Worm (Caenorhabditis elegans) whole organism, L4 larva: ENCODE results near the gene F55B11.6.
A peak's percentile ranks its signal among the peaks of the same experiment; 100 is the strongest.

Source experiments
- D1046.2 ChIP-seq: fragments of 200-800 bp; sonication (Bioruptor generic); IDR thresholded peaks from 2 replicates; pipeline ENCODE4 v1.3.6; 2022; ENCODE audit warnings: missing genetic modification characterization, missing compliant biosample characterization
- F10B5.3 ChIP-seq: sonication (generic microtip); optimal IDR thresholded peaks from 2 replicates; lab custom pipeline; 2016; ENCODE audit warnings: mild to moderate bottlenecking, missing genetic modification characterization, missing compliant biosample characterization
- F26F4.8 ChIP-seq: fragments of 200-800 bp; sonication (Bioruptor generic); conservative IDR thresholded peaks from 2 replicates; pipeline ENCODE4 v1.3.6; 2022; ENCODE audit warnings: missing genetic modification characterization, missing compliant biosample characterization
- F37D6.2 ChIP-seq: sonication (generic microtip); optimal IDR thresholded peaks from 2 replicates; lab custom pipeline; 2016; ENCODE audit warnings: mild to moderate bottlenecking, missing genetic modification characterization, missing compliant biosample characterization
- F44E2.7 ChIP-seq: fragments of 200-800 bp; sonication (Bioruptor generic); IDR thresholded peaks from 2 replicates; pipeline ENCODE4 v2.1.2; 2022; ENCODE audit warnings: missing genetic modification characterization, missing compliant biosample characterization
- T26A8.4 ChIP-seq: fragments of 200-800 bp; sonication (Bioruptor generic); IDR thresholded peaks from 2 replicates; pipeline ENCODE4 v1.3.6; 2022; ENCODE audit warnings: missing genetic modification characterization, missing compliant biosample characterization
- Y105C5A.15 ChIP-seq: fragments of 200-800 bp; sonication (Bioruptor generic); IDR thresholded peaks from 2 replicates; pipeline ENCODE4 v1.3.6; 2022; ENCODE audit warnings: missing genetic modification characterization, missing compliant biosample characterization
- Y48G9A.11 ChIP-seq: fragments of 200-800 bp; sonication (Bioruptor generic); IDR thresholded peaks from 2 replicates; pipeline ENCODE4 v1.3.6; 2022; ENCODE audit warnings: missing genetic modification reagents, missing genetic modification characterization, missing compliant biosample characterization
- Y5F2A.4 ChIP-seq: fragments of 200-800 bp; sonication (Bioruptor generic); optimal IDR thresholded peaks from 2 replicates; lab custom pipeline; 2018; ENCODE audit warnings: mild to moderate bottlenecking, missing genetic modification characterization, missing compliant biosample characterization
- Y75B8A.6 ChIP-seq: fragments of 200-800 bp; sonication (Bioruptor generic); IDR thresholded peaks from 2 replicates; pipeline ENCODE4 v1.3.6; 2022; ENCODE audit warnings: missing genetic modification reagents, missing genetic modification characterization, missing compliant biosample characterization
- ZK546.5 ChIP-seq, 2 experiments: sonication (generic microtip); optimal IDR thresholded peaks; 2 replicates each; lab custom pipeline; 2017; ENCODE audit warnings: missing biosample characterization in 2 of 2, missing genetic modification characterization in 2 of 2
- aha-1 ChIP-seq: fragments of 150-350 bp; peaks from one replicate; lab custom pipeline; 2014; ENCODE audit warnings: missing biosample characterization, missing genetic modification characterization
- aly-2 ChIP-seq: sonication (generic microtip); optimal IDR thresholded peaks from 2 replicates; lab custom pipeline; 2018; ENCODE audit warnings: missing biosample characterization, missing genetic modification characterization
- ama-1 ChIP-seq: fragments of 150-350 bp; optimal IDR thresholded peaks from 2 replicates; lab custom pipeline; 2014; ENCODE audit warnings: inconsistent platforms, mixed read lengths
- ceh-28 ChIP-seq: fragments of 150-350 bp; optimal IDR thresholded peaks from 2 replicates; lab custom pipeline; 2014; ENCODE audit warnings: missing biosample characterization, missing genetic modification reagents, missing genetic modification characterization
- ceh-44 ChIP-seq: fragments of 200-800 bp; sonication (Bioruptor generic); IDR thresholded peaks from 2 replicates; pipeline ENCODE4 v1.3.6; 2022; ENCODE audit warnings: missing genetic modification reagents, missing genetic modification characterization, missing compliant biosample characterization
- ces-1 ChIP-seq: fragments of 150-350 bp; sonication (generic microtip); optimal IDR thresholded peaks from 4 replicates; lab custom pipeline; 2014; ENCODE audit warnings: missing biosample characterization, missing genetic modification reagents, missing genetic modification characterization
- daf-16 ChIP-seq, 3 experiments: sonication (generic microtip); optimal IDR thresholded peaks; 2 replicates each; lab custom pipeline; 2016 to 2017; ENCODE audit warnings: missing genetic modification characterization in 3 of 3, missing genetic modification reagents in 3 of 3, mild to moderate bottlenecking in 2 of 3, missing compliant biosample characterization in 2 of 3, missing biosample characterization in 1 of 3, moderate library complexity in 1 of 3
- daf-19 ChIP-seq: fragments of 200-800 bp; sonication (Bioruptor generic); conservative IDR thresholded peaks from 2 replicates; pipeline ENCODE4 v1.3.6; 2022; ENCODE audit warnings: missing genetic modification characterization, missing compliant biosample characterization
- daf-8 ChIP-seq: fragments of 200-800 bp; sonication (Bioruptor generic); IDR thresholded peaks from 2 replicates; pipeline ENCODE4 v1.3.6; 2022; ENCODE audit warnings: missing genetic modification characterization, missing compliant biosample characterization
- dmd-6 ChIP-seq: fragments of 200-800 bp; sonication (Bioruptor generic); IDR thresholded peaks from 2 replicates; pipeline ENCODE4 v1.3.6; 2022; ENCODE audit warnings: missing genetic modification reagents, missing genetic modification characterization, missing compliant biosample characterization
- dpl-1 ChIP-seq: fragments of 150-350 bp; optimal IDR thresholded peaks from 2 replicates; lab custom pipeline; 2014; ENCODE audit warnings: missing biosample characterization, missing genetic modification reagents, missing genetic modification characterization
- duxl-1 ChIP-seq: sonication (generic microtip); optimal IDR thresholded peaks from 2 replicates; lab custom pipeline; 2016; ENCODE audit warnings: mild to moderate bottlenecking, missing genetic modification characterization, moderate library complexity, missing compliant biosample characterization; ENCODE audit not compliant: poor library complexity
- hif-1 ChIP-seq, 2 experiments: sonication (generic microtip); optimal IDR thresholded peaks; 2 replicates each; lab custom pipeline; 2016 to 2017; ENCODE audit warnings: missing compliant biosample characterization in 2 of 2, missing genetic modification characterization in 2 of 2, missing genetic modification reagents in 2 of 2, missing genotype in 2 of 2, mild to moderate bottlenecking in 1 of 2
- hmg-1.1 ChIP-seq: fragments of 200-800 bp; sonication (Bioruptor generic); IDR thresholded peaks from 2 replicates; pipeline ENCODE4 v1.3.6; 2022; ENCODE audit warnings: missing genetic modification reagents, missing genetic modification characterization, missing compliant biosample characterization
- lim-7 ChIP-seq: fragments of 200-800 bp; sonication (Bioruptor generic); IDR thresholded peaks from 2 replicates; pipeline ENCODE4 v1.3.6; 2022; ENCODE audit warnings: missing genetic modification characterization, missing compliant biosample characterization
- lin-1 ChIP-seq: fragments of 200-800 bp; sonication (Bioruptor generic); IDR thresholded peaks from 2 replicates; pipeline ENCODE4 v1.3.6; 2022; ENCODE audit warnings: missing genetic modification reagents, missing genetic modification characterization, missing compliant biosample characterization
- lsy-2 ChIP-seq, 2 experiments: fragments of 150-350 bp in 1 of 2; sonication (generic microtip) in 1 of 2; optimal IDR thresholded peaks; 2 replicates each; lab custom pipeline; 2014 to 2017; ENCODE audit warnings: missing biosample characterization in 2 of 2, missing genetic modification characterization in 2 of 2
- madf-9 ChIP-seq: fragments of 200-800 bp; sonication (Bioruptor generic); conservative IDR thresholded peaks from 2 replicates; pipeline ENCODE4 v1.3.6; 2022; ENCODE audit warnings: missing genetic modification reagents, missing genetic modification characterization, missing compliant biosample characterization
- mxl-2 ChIP-seq: fragments of 200-800 bp; sonication (Bioruptor generic); conservative IDR thresholded peaks from 2 replicates; pipeline ENCODE4 v1.3.6; 2022; ENCODE audit warnings: missing genetic modification reagents, missing genetic modification characterization, missing compliant biosample characterization
- nhr-11 ChIP-seq: fragments of 150-350 bp; optimal IDR thresholded peaks from 2 replicates; lab custom pipeline; 2014; ENCODE audit warnings: missing biosample characterization, missing genetic modification characterization
- nhr-111 ChIP-seq: fragments of 200-800 bp; sonication (Bioruptor generic); optimal IDR thresholded peaks from 2 replicates; lab custom pipeline; 2018; ENCODE audit warnings: mild to moderate bottlenecking, missing genetic modification characterization, missing compliant biosample characterization
- nhr-25 ChIP-seq: sonication (generic microtip); optimal IDR thresholded peaks from 2 replicates; lab custom pipeline; 2017; ENCODE audit warnings: missing genetic modification characterization, mild to moderate bottlenecking, missing compliant biosample characterization, antibody characterized with exemption, moderate library complexity, borderline replicate concordance; ENCODE audit not compliant: insufficient read depth
- nhr-28 ChIP-seq: fragments of 150-350 bp; optimal IDR thresholded peaks from 2 replicates; lab custom pipeline; 2014; ENCODE audit warnings: missing biosample characterization, missing genetic modification characterization
- nhr-42 ChIP-seq: fragments of 200-800 bp; sonication (Bioruptor generic); IDR thresholded peaks from 2 replicates; pipeline ENCODE4 v1.3.6; 2022; ENCODE audit warnings: missing genetic modification characterization, missing compliant biosample characterization
- nhr-76 ChIP-seq: fragments of 150-350 bp; optimal IDR thresholded peaks from 2 replicates; lab custom pipeline; 2014; ENCODE audit warnings: missing biosample characterization, missing genetic modification characterization
- pha-4 ChIP-seq, 2 experiments: fragments of 150-350 bp in 1 of 2; fragments of 200-800 bp in 1 of 2; sonication (Bioruptor generic) in 1 of 2; IDR thresholded peaks in 1 of 2; optimal IDR thresholded peaks in 1 of 2; 2 replicates each; pipeline versions ENCODE4 v1.3.6 to Lab custom; 2014 to 2022; ENCODE audit warnings: missing genetic modification characterization in 2 of 2, missing genetic modification reagents in 2 of 2, missing biosample characterization in 1 of 2, missing compliant biosample characterization in 1 of 2
- php-3 ChIP-seq: fragments of 200-800 bp; sonication (Bioruptor generic); IDR thresholded peaks from 2 replicates; pipeline ENCODE4 v1.3.6; 2022; ENCODE audit warnings: missing genetic modification reagents, missing genetic modification characterization, missing compliant biosample characterization
- pqm-1 ChIP-seq: sonication (generic microtip); optimal IDR thresholded peaks from 2 replicates; lab custom pipeline; 2017; ENCODE audit warnings: missing biosample characterization, missing genetic modification characterization
- rbr-2 ChIP-seq: sonication (generic microtip); optimal IDR thresholded peaks from 2 replicates; lab custom pipeline; 2016; ENCODE audit warnings: missing genotype, missing genetic modification characterization, missing compliant biosample characterization
- sdz-12 ChIP-seq: fragments of 200-800 bp; sonication (Bioruptor generic); optimal IDR thresholded peaks from 2 replicates; lab custom pipeline; 2018; ENCODE audit warnings: mild to moderate bottlenecking, missing genetic modification characterization, missing compliant biosample characterization
- set-16 ChIP-seq: fragments of 200-800 bp; sonication (Bioruptor generic); IDR thresholded peaks from 2 replicates; pipeline ENCODE4 v1.3.6; 2022; ENCODE audit warnings: missing genetic modification reagents, missing genetic modification characterization, missing compliant biosample characterization
- skn-1 ChIP-seq: fragments of 150-350 bp; optimal IDR thresholded peaks from 2 replicates; lab custom pipeline; 2014; ENCODE audit warnings: missing biosample characterization, missing genetic modification characterization
- snpc-1.2 ChIP-seq: fragments of 200-800 bp; sonication (Bioruptor generic); IDR thresholded peaks from 2 replicates; pipeline ENCODE4 v1.3.6; 2022; ENCODE audit warnings: missing genetic modification reagents, missing genetic modification characterization, missing compliant biosample characterization
- spr-3 ChIP-seq: fragments of 200-800 bp; sonication (Bioruptor generic); optimal IDR thresholded peaks from 2 replicates; lab custom pipeline; 2018; ENCODE audit warnings: mild to moderate bottlenecking, missing genetic modification characterization, missing compliant biosample characterization
- unc-130 ChIP-seq: sonication (generic microtip); optimal IDR thresholded peaks from 2 replicates; lab custom pipeline; 2016; ENCODE audit warnings: missing genetic modification reagents, missing genetic modification characterization, missing compliant biosample characterization
- zag-1 ChIP-seq: fragments of 150-350 bp; optimal IDR thresholded peaks from 2 replicates; lab custom pipeline; 2014; ENCODE audit warnings: missing biosample characterization, missing genetic modification characterization
- zip-2 ChIP-seq: fragments of 150-350 bp; optimal IDR thresholded peaks from 2 replicates; lab custom pipeline; 2014; ENCODE audit warnings: missing biosample characterization, missing genetic modification characterization
- ztf-11 ChIP-seq: fragments of 150-350 bp; optimal IDR thresholded peaks from 2 replicates; lab custom pipeline; 2014; ENCODE audit warnings: missing biosample characterization, missing genetic modification characterization
- ztf-7 ChIP-seq: fragments of 150-350 bp; optimal IDR thresholded peaks from 2 replicates; lab custom pipeline; 2014; ENCODE audit warnings: missing biosample characterization, missing genetic modification characterization

The F55B11.6 gene

DNA sequence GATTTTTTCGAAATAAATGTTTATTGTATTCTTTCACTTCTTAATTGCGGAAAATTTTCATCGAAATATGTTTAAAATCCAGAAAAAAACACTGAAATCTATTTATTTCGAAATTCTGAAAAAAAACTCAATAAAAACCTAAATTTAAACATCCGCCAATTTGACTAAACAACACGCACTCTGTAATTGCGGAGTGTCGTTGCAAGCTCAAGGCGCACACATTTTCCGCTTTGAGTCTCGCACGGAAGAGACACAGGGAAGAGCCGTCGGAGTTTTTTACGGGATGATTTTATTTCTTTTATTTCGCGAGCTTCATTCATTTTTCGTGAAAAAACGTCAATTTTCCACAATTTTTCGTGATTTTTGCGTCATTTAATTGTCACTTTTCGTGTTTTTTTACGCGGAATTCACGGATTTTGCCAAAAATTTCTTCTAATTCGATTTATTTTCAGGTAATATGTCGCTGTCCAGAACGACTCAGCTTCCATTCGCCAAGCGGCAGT is 47.1 kb upstream of the F55B11.6 start, which contains the start of gene dld-1 (continued):
- no peak for TF ChIP-seq pqm-1 (tag; lab: Kevin White, UChicago)
- TF ChIP-seq ztf-11 (tag; lab: Kevin White, UChicago), result no peak
- TF ChIP-seq Y105C5A.15 (GFP tag; lab: Robert Waterston, UW), result 0 out of 2 replicates have a peak, but pooled peaks have one; percentile 23
- TF ChIP-seq nhr-76, result peak; percentile 6
- TF ChIP-seq ceh-28 (tag; lab: Kevin White, UChicago), result no peak
- TF ChIP-seq nhr-25, result peak; percentile 79
- no peak for TF ChIP-seq nhr-42 (GFP tag; lab: Robert Waterston, UW)
- no peak for TF ChIP-seq spr-3 (GFP tag; lab: Kevin White, UChicago)
- no peak for TF ChIP-seq skn-1 (tag; lab: Kevin White, UChicago)
- 0 out of 2 replicates have a peak, but pooled peaks have one; percentile 12 for TF ChIP-seq ceh-44
- TF ChIP-seq F37D6.2 (tag; lab: Kevin White, UChicago), result peak; percentile 82
- peak in 1 of 2 experiments; percentile 65 for TF ChIP-seq ZK546.5 (tag; optimal IDR thresholded peaks at IDR 0.05; lab: Kevin White, UChicago)
- TF ChIP-seq ztf-7, result peak; percentile 96
- no peak for TF ChIP-seq aly-2
- TF ChIP-seq daf-19 (GFP tag; lab: Robert Waterston, UW), result no peak
- TF ChIP-seq lin-1, result peak; percentile 62; the same call in 1 of the 2 replicates
- no peak for TF ChIP-seq set-16
- TF ChIP-seq nhr-28 (tag; lab: Kevin White, UChicago), result peak; percentile 90
- peak in 1 of 2 experiments; percentile 80 for TF ChIP-seq hif-1 (tag; optimal IDR thresholded peaks at IDR 0.05; lab: Kevin White, UChicago)
- peak; percentile 87; the same call in 1 of the 2 replicates for TF ChIP-seq T26A8.4
- TF ChIP-seq duxl-1 (tag; lab: Kevin White, UChicago), result peak; percentile 88
- TF ChIP-seq Y48G9A.11, result peak; percentile 100
- TF ChIP-seq zip-2 (tag; lab: Kevin White, UChicago), result peak; percentile 66
- peak; percentile 98 for TF ChIP-seq snpc-1.2 (GFP tag; lab: Robert Waterston, UW)
- TF ChIP-seq pha-4 (GFP tag; IDR thresholded peaks at IDR 0.05; lab: Robert Waterston, UW), result peak; percentile 82
- TF ChIP-seq pha-4 (tag; optimal IDR thresholded peaks at IDR 0.05; lab: Kevin White, UChicago), result peak; percentile 92
- TF ChIP-seq sdz-12 (GFP tag; lab: Kevin White, UChicago), result no peak
- TF ChIP-seq F10B5.3 (tag; lab: Kevin White, UChicago), result peak; percentile 52
- TF ChIP-seq dmd-6, result peak; percentile 70
- peak; percentile 40; the same call in 1 of the 2 replicates for TF ChIP-seq madf-9 (GFP tag; lab: Robert Waterston, UW)
- TF ChIP-seq nhr-11 (tag; lab: Kevin White, UChicago), result peak; percentile 90
- TF ChIP-seq zag-1 (tag; lab: Kevin White, UChicago), result peak; percentile 61
- peak; percentile 86 for TF ChIP-seq rbr-2
- peak; percentile 99 for TF ChIP-seq aha-1 (tag; lab: Kevin White, UChicago)
- peak; percentile 67 for TF ChIP-seq unc-130 (GFP tag; lab: Kevin White, UChicago)
- TF ChIP-seq daf-16 (GFP tag; optimal IDR thresholded peaks at IDR 0.05; lab: Kevin White, UChicago), result peak in 1 of 2 experiments; percentile 10
- TF ChIP-seq daf-16 (tag; optimal IDR thresholded peaks at IDR 0.05; lab: Kevin White, UChicago), result peak; percentile 79
- TF ChIP-seq hmg-1.1 (GFP tag; lab: Robert Waterston, UW), result peak; percentile 94
- TF ChIP-seq nhr-111 (GFP tag; lab: Kevin White, UChicago), result no peak
- no peak for TF ChIP-seq mxl-2 (GFP tag; lab: Robert Waterston, UW)
- TF ChIP-seq daf-8 (GFP tag; lab: Robert Waterston, UW), result no peak
- no peak for TF ChIP-seq F44E2.7 (GFP tag; lab: Robert Waterston, UW)
- 0 out of 2 replicates have a peak, but pooled peaks have one; percentile 51 for TF ChIP-seq D1046.2 (GFP tag; lab: Robert Waterston, UW)
- peak; percentile 88 for TF ChIP-seq ama-1 (lab: Kevin White, UChicago)
- peak; percentile 85 for TF ChIP-seq ces-1 (GFP tag; lab: Kevin White, UChicago)
- no peak for TF ChIP-seq F26F4.8 (GFP tag; lab: Robert Waterston, UW)
- TF ChIP-seq lsy-2 (tag; optimal IDR thresholded peaks at IDR 0.05; lab: Kevin White, UChicago), result peak; percentile 89 to 97
- TF ChIP-seq dpl-1 (GFP tag; lab: Kevin White, UChicago), result peak; percentile 100
- TF ChIP-seq Y75B8A.6 (GFP tag; lab: Robert Waterston, UW), result no peak
- peak; percentile 73 for TF ChIP-seq php-3 (GFP tag; lab: Robert Waterston, UW)
- TF ChIP-seq Y5F2A.4 (GFP tag; lab: Kevin White, UChicago), result no peak
- no peak for TF ChIP-seq lim-7 (GFP tag; lab: Robert Waterston, UW)
